Worm (Caenorhabditis elegans) whole organism, early embryonic: ENCODE data around the gene B0024.15.

Source experiments
- B0310.2 ChIP-seq: sonication (generic microtip); optimal IDR thresholded peaks from 2 replicates; lab custom pipeline; 2016; ENCODE audit warnings: mild to moderate bottlenecking, missing genetic modification characterization, missing compliant biosample characterization
- F13C5.2 ChIP-seq: sonication (generic microtip); optimal IDR thresholded peaks from 2 replicates; lab custom pipeline; 2017; ENCODE audit warnings: mild to moderate bottlenecking, missing genetic modification characterization, inconsistent platforms, missing compliant biosample characterization
- aly-1 ChIP-seq: sonication (generic microtip); optimal IDR thresholded peaks from 2 replicates; lab custom pipeline; 2016; ENCODE audit warnings: missing genetic modification characterization, missing compliant biosample characterization
- ama-1 ChIP-seq: fragments of 150-350 bp; optimal IDR thresholded peaks from 2 replicates; lab custom pipeline; 2014
- ceh-13 ChIP-seq: fragments of 200-800 bp; sonication (Bioruptor generic); optimal IDR thresholded peaks from 2 replicates; lab custom pipeline; 2018; ENCODE audit warnings: mild to moderate bottlenecking, missing genetic modification characterization, missing compliant biosample characterization
- ceh-36 ChIP-seq: sonication (generic microtip); optimal IDR thresholded peaks from 2 replicates; lab custom pipeline; 2016; ENCODE audit warnings: missing genetic modification characterization, inconsistent platforms, missing compliant biosample characterization
- ets-7 ChIP-seq: sonication (generic microtip); optimal IDR thresholded peaks from 2 replicates; lab custom pipeline; 2016; ENCODE audit warnings: missing genotype, missing genetic modification characterization, missing compliant biosample characterization
- flt-1 ChIP-seq: fragments of 200-800 bp; sonication (Bioruptor generic); IDR thresholded peaks from 2 replicates; pipeline ENCODE4 v1.3.6; 2022; ENCODE audit warnings: missing genetic modification characterization, missing compliant biosample characterization
- hmbx-1 ChIP-seq: sonication (generic microtip); optimal IDR thresholded peaks from 2 replicates; lab custom pipeline; 2016; ENCODE audit warnings: mild to moderate bottlenecking, missing genetic modification characterization, missing compliant biosample characterization
- hmg-4 ChIP-seq: fragments of 200-800 bp; sonication (Bioruptor generic); optimal IDR thresholded peaks from 2 replicates; lab custom pipeline; 2018; ENCODE audit warnings: mild to moderate bottlenecking, missing genetic modification characterization, missing compliant biosample characterization
- hnd-1 ChIP-seq: sonication (generic microtip); optimal IDR thresholded peaks from 2 replicates; lab custom pipeline; 2016; ENCODE audit warnings: missing genetic modification characterization, missing compliant biosample characterization
- pes-1 ChIP-seq: fragments of 200-800 bp; sonication (Bioruptor generic); IDR thresholded peaks from 2 replicates; pipeline ENCODE4 v1.3.6; 2022; ENCODE audit warnings: missing genetic modification reagents, missing genetic modification characterization, missing compliant biosample characterization
- scrt-1 ChIP-seq: fragments of 200-800 bp; sonication (Bioruptor generic); IDR thresholded peaks from 2 replicates; pipeline ENCODE4 v1.3.6; 2022; ENCODE audit warnings: missing genetic modification characterization, missing compliant biosample characterization
- sea-1 ChIP-seq: fragments of 200-800 bp; sonication (Bioruptor generic); conservative IDR thresholded peaks from 2 replicates; pipeline ENCODE4 v1.3.6; 2022; ENCODE audit warnings: missing genetic modification characterization, missing compliant biosample characterization
- tbx-11 ChIP-seq: fragments of 200-800 bp; sonication (Bioruptor generic); IDR thresholded peaks from 2 replicates; pipeline ENCODE4 v1.3.6; 2022; ENCODE audit warnings: missing genetic modification characterization, missing compliant biosample characterization
- tbx-37 ChIP-seq: fragments of 200-800 bp; sonication (Bioruptor generic); conservative IDR thresholded peaks from 2 replicates; pipeline ENCODE4 v1.3.6; 2022; ENCODE audit warnings: missing genetic modification reagents, missing genetic modification characterization, missing compliant biosample characterization
- tra-4 ChIP-seq: sonication (generic microtip); optimal IDR thresholded peaks from 2 replicates; lab custom pipeline; 2017; ENCODE audit warnings: missing genetic modification characterization, missing compliant biosample characterization

Gene B0024.15

DNA sequence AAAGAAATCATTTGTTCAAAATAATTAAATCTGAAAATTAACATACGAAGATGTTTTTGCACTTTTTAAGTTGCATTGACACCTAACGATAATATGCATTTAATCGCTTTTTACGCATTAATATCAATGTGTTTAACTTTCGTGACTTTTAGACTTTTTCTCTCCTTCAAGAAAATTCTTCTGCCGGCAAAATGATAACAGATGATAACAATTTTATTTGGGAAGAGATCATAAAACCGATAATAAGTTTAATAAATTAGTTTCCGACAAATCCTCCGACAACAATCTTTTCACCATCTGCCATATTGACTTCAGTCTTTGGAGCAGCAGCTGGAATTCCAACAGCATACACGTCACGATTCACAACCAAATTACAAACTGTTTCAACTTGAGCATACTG lies 9.7 kb upstream of the B0024.15 start:
- TF ChIP-seq aly-1 (tag; lab: Kevin White, UChicago) (no peak), tbx-11 (GFP tag; lab: Robert Waterston, UW) (no peak), tbx-37 (GFP tag; lab: Robert Waterston, UW) (no peak), F13C5.2 (tag; lab: Kevin White, UChicago) (no peak), pes-1 (GFP tag; lab: Robert Waterston, UW) (no peak), tra-4 (no peak), flt-1 (GFP tag; lab: Robert Waterston, UW) (no peak), ceh-36 (tag; lab: Kevin White, UChicago) (no peak), hmbx-1 (tag; lab: Kevin White, UChicago) (no peak), hnd-1 (tag; lab: Kevin White, UChicago) (no peak), scrt-1 (GFP tag; lab: Robert Waterston, UW) (no peak), hmg-4 (no peak), ets-7 (tag; lab: Kevin White, UChicago) (no peak), ama-1 (lab: Kevin White, UChicago) (no peak), ceh-13 (GFP tag; lab: Kevin White, UChicago) (no peak), sea-1 (GFP tag; lab: Robert Waterston, UW) (no peak), B0310.2 (no peak)

- TF ChIP-seq aly-1 (tag; lab: Kevin White, UChicago) (no peak), ceh-36 (tag; lab: Kevin White, UChicago) (no peak), B0310.2 (no peak), tbx-37 (GFP tag; lab: Robert Waterston, UW) (no peak), F13C5.2 (tag; lab: Kevin White, UChicago) (no peak), hnd-1 (tag; lab: Kevin White, UChicago) (no peak), hmg-4 (no peak), sea-1 (GFP tag; lab: Robert Waterston, UW) (no peak), ama-1 (lab: Kevin White, UChicago) (no peak), scrt-1 (GFP tag; lab: Robert Waterston, UW) (no peak), pes-1 (GFP tag; lab: Robert Waterston, UW) (no peak), tra-4 (no peak), tbx-11 (GFP tag; lab: Robert Waterston, UW) (no peak), flt-1 (GFP tag; lab: Robert Waterston, UW) (no peak), hmbx-1 (tag; lab: Kevin White, UChicago) (no peak)
These were observed 8.5 kb upstream of the B0024.15 start, which contains the start of gene lys-2 for ce11 chrV:10281374-10281773. TSS of gene lys-2 (minus strand) at chrV:10281474.

- TF ChIP-seq aly-1 (tag; lab: Kevin White, UChicago): no peak
- no peak for TF ChIP-seq flt-1 (GFP tag; lab: Robert Waterston, UW)
- TF ChIP-seq hnd-1 (tag; lab: Kevin White, UChicago): no peak
- no peak for TF ChIP-seq ceh-36 (tag; lab: Kevin White, UChicago)
- no peak for TF ChIP-seq hmbx-1 (tag; lab: Kevin White, UChicago)
- no peak for TF ChIP-seq B0310.2
- no peak for TF ChIP-seq tra-4
- TF ChIP-seq pes-1 (GFP tag; lab: Robert Waterston, UW): no peak
- TF ChIP-seq sea-1 (GFP tag; lab: Robert Waterston, UW): no peak
- TF ChIP-seq F13C5.2 (tag; lab: Kevin White, UChicago): no peak
- no peak for TF ChIP-seq hmg-4
- TF ChIP-seq tbx-37 (GFP tag; lab: Robert Waterston, UW): no peak
- no peak for TF ChIP-seq ceh-13 (GFP tag; lab: Kevin White, UChicago)
These were observed 6.4 kb upstream of the B0024.15 start, which contains the start of gene lys-3 for ce11 chrV:10283444-10283843. TSS of gene lys-3 (minus strand) at chrV:10283544.

DNA sequence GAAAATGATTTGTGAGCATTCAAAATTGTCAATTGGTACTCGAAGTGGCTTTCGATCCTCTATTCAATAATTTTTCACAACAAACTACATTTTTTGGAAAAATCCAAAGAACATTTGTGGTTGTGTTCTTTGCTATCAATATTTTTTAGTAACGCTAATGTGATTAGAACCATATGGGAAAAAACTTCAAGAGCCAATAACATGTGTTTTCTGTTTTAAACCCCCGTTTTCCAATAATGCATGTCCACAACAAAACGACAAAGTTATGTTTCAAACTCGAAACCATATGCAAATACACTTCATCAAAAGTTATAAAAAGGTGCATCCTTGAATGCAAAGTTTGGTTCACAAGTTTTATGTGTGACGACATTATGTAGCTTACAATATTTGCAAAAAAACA lies 4.0 kb upstream of the B0024.15 start:
- TF ChIP-seq ets-7 (tag; lab: Kevin White, UChicago) (no peak), hmbx-1 (tag; lab: Kevin White, UChicago) (no peak), ceh-13 (GFP tag; lab: Kevin White, UChicago) (no peak), pes-1 (GFP tag; lab: Robert Waterston, UW) (no peak), sea-1 (GFP tag; lab: Robert Waterston, UW) (no peak), tbx-37 (GFP tag; lab: Robert Waterston, UW) (no peak), scrt-1 (GFP tag; lab: Robert Waterston, UW) (no peak), aly-1 (tag; lab: Kevin White, UChicago) (no peak), ama-1 (lab: Kevin White, UChicago) (no peak), ceh-36 (tag; lab: Kevin White, UChicago) (no peak), tbx-11 (GFP tag; lab: Robert Waterston, UW) (no peak), hnd-1 (tag; lab: Kevin White, UChicago) (no peak), tra-4 (no peak), hmg-4 (no peak), B0310.2 (no peak), flt-1 (GFP tag; lab: Robert Waterston, UW) (no peak), F13C5.2 (tag; lab: Kevin White, UChicago) (no peak)

DNA sequence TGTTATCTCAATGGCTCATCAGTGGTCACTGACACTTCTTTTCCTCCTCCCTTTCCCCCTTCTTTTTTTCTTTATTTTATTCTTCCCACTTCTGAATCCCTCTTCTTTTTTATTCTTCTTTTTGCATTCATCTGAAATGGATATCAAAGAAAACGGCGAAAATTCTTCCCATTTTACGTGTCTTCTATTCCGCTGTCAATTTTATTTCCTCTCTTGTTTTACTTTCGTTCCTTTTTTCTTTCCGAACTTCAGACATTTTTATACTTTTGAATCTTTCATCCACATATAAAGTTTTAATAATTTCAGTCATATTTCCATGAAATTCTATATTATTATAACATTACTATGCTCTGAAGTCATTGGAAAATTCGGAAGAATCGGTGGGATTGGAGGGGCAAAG lies 2.6 kb upstream of the B0024.15 start, which contains the start of gene B0024.3:
B0024.3 (plus strand) TSS at position 301 of the 400 bp plus-strand sequence.
- TF ChIP-seq tra-4: no peak
- no peak for TF ChIP-seq scrt-1 (GFP tag; lab: Robert Waterston, UW)
- no peak for TF ChIP-seq B0310.2

DNA sequence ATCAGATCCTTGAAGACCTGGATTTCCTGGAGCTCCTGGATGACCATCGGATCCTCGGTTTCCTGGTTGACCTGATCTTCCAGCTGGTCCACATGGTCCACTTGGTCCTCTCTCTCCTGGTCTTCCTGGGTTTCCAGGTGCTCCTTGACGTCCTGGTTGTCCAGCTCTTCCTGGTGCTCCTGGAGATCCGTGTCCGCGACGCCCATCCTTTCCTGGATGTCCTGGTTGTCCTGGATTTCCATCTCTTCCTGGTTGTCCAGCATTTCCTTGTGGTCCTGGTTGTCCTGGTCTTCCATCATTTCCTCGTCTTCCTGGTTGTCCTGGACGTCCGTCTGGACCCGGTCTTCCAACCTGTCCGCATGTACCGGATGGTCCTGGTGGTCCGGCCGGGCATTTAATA lies 2.0 kb downstream of the B0024.15 start:
- TF ChIP-seq ama-1 (lab: Kevin White, UChicago) (no peak), tra-4 (no peak), scrt-1 (GFP tag; lab: Robert Waterston, UW) (no peak), tbx-37 (GFP tag; lab: Robert Waterston, UW) (no peak), ets-7 (tag; lab: Kevin White, UChicago) (no peak), ceh-36 (tag; lab: Kevin White, UChicago) (no peak), pes-1 (GFP tag; lab: Robert Waterston, UW) (no peak), hnd-1 (tag; lab: Kevin White, UChicago) (no peak), flt-1 (GFP tag; lab: Robert Waterston, UW) (no peak), aly-1 (tag; lab: Kevin White, UChicago) (no peak)

- TF ChIP-seq ceh-36 (tag; lab: Kevin White, UChicago): no peak
- no peak for TF ChIP-seq tra-4
These were observed 3.0 kb downstream of the B0024.15 start, which contains the start of gene col-149 for ce11 chrV:10292819-10293357. TSS of gene col-149 (minus strand) at chrV:10292869.
